Fruit fly (Drosophila melanogaster) whole organism, adult: ENCODE measurements around the gene CAH5.

ENCODE experiments used
- CG11617 ChIP-seq: fragments of 200-800 bp; sonication (Bioruptor generic); optimal IDR thresholded peaks from 2 replicates; lab custom pipeline; 2017; ENCODE audit warnings: mild to moderate bottlenecking, missing biosample characterization, missing genetic modification reagents, missing genetic modification characterization
- CG12768 ChIP-seq: fragments of 200-800 bp; sonication (Bioruptor generic); optimal IDR thresholded peaks from 2 replicates; lab custom pipeline; 2017; ENCODE audit warnings: missing biosample characterization, missing genetic modification characterization, mild to moderate bottlenecking, moderate library complexity, missing genetic modification reagents
- CG14711 ChIP-seq: fragments of 200-800 bp; sonication (Bioruptor generic); optimal IDR thresholded peaks from 2 replicates; lab custom pipeline; 2018; ENCODE audit warnings: missing biosample characterization, mild to moderate bottlenecking, missing genetic modification characterization, moderate library complexity
- CG5204 ChIP-seq: fragments of 200-800 bp; sonication (Bioruptor generic); optimal IDR thresholded peaks from 2 replicates; lab custom pipeline; 2016; ENCODE audit warnings: missing biosample characterization, missing genetic modification characterization
- CG7101 ChIP-seq: fragments of 200-800 bp; sonication (Bioruptor generic); optimal IDR thresholded peaks from 2 replicates; lab custom pipeline; 2018; ENCODE audit warnings: missing biosample characterization, mild to moderate bottlenecking, missing genetic modification characterization, moderate library complexity
- Clk ChIP-seq: fragments of 200-800 bp; sonication (Bioruptor generic); optimal IDR thresholded peaks from 2 replicates; lab custom pipeline; 2017; ENCODE audit warnings: missing biosample characterization, missing genetic modification characterization
- Hr96 ChIP-seq: fragments of 200-800 bp; sonication (Bioruptor generic); optimal IDR thresholded peaks from 2 replicates; lab custom pipeline; 2016; ENCODE audit warnings: missing biosample characterization, missing genetic modification characterization
- Mnt ChIP-seq: fragments of 200-800 bp; sonication (Bioruptor generic); optimal IDR thresholded peaks from 2 replicates; lab custom pipeline; 2016; ENCODE audit warnings: missing biosample characterization, mild to moderate bottlenecking, missing genetic modification characterization
- cic ChIP-seq: fragments of 200-800 bp; sonication (Bioruptor generic); optimal IDR thresholded peaks from 2 replicates; lab custom pipeline; 2017; ENCODE audit warnings: missing biosample characterization, mild to moderate bottlenecking, missing genetic modification characterization, moderate library complexity
- kay ChIP-seq: fragments of 200-800 bp; sonication (Bioruptor generic); peaks from one replicate; lab custom pipeline; 2016; ENCODE audit warnings: missing biosample characterization, missing genetic modification characterization, borderline replicate concordance
- ovo ChIP-seq: fragments of 200-800 bp; sonication (Bioruptor generic); optimal IDR thresholded peaks from 2 replicates; lab custom pipeline; 2016; ENCODE audit warnings: missing biosample characterization, missing genetic modification characterization
- tj ChIP-seq: fragments of 200-800 bp; sonication (Bioruptor generic); optimal IDR thresholded peaks from 3 replicates; lab custom pipeline; 2017; ENCODE audit warnings: missing biosample characterization, mild to moderate bottlenecking, missing genetic modification characterization, moderate library complexity
- toe ChIP-seq: fragments of 200-800 bp; sonication (Bioruptor generic); optimal IDR thresholded peaks from 2 replicates; lab custom pipeline; 2016; ENCODE audit warnings: missing biosample characterization, missing genetic modification characterization

- TF ChIP-seq CG12768 (peak; percentile 56), ovo (GFP tag; lab: Kevin White, UChicago) (peak; percentile 49), cic (GFP tag; lab: Kevin White, UChicago) (peak; percentile 37), CG7101 (tag; lab: Kevin White, UChicago) (peak; percentile 0), kay (GFP tag; lab: Kevin White, UChicago) (no peak), CG11617 (peak; percentile 64), toe (GFP tag; lab: Kevin White, UChicago) (no peak), Hr96 (GFP tag; lab: Kevin White, UChicago) (no peak), Mnt (GFP tag; lab: Kevin White, UChicago) (peak; percentile 71), CG14711 (tag; lab: Kevin White, UChicago) (no peak), tj (peak; percentile 35), Clk (GFP tag; lab: Kevin White, UChicago) (peak; percentile 15), CG5204 (GFP tag; lab: Kevin White, UChicago) (no peak)
Measured at dm6 chr3R:31218214-31218876, 44.1 kb upstream of the CAH5 start.
